Fruit fly (Drosophila melanogaster) whole organism, adult: Measurements from ENCODE around the gene CG34117.

Experiments used
- CG11617 ChIP-seq: fragments of 200-800 bp; sonication (Bioruptor generic); optimal IDR thresholded peaks from 2 replicates; lab custom pipeline; 2017; ENCODE audit warnings: mild to moderate bottlenecking, missing biosample characterization, missing genetic modification reagents, missing genetic modification characterization
- CG12768 ChIP-seq: fragments of 200-800 bp; sonication (Bioruptor generic); optimal IDR thresholded peaks from 2 replicates; lab custom pipeline; 2017; ENCODE audit warnings: missing biosample characterization, missing genetic modification characterization, mild to moderate bottlenecking, moderate library complexity, missing genetic modification reagents
- CG14711 ChIP-seq: fragments of 200-800 bp; sonication (Bioruptor generic); optimal IDR thresholded peaks from 2 replicates; lab custom pipeline; 2018; ENCODE audit warnings: missing biosample characterization, mild to moderate bottlenecking, missing genetic modification characterization, moderate library complexity
- CG1620 ChIP-seq: fragments of 200-800 bp; sonication (Bioruptor generic); optimal IDR thresholded peaks from 2 replicates; lab custom pipeline; 2016; ENCODE audit warnings: missing biosample characterization, missing genetic modification characterization
- CG33017 ChIP-seq: fragments of 200-800 bp; sonication (Bioruptor generic); optimal IDR thresholded peaks from 2 replicates; lab custom pipeline; 2018; ENCODE audit warnings: missing biosample characterization, mild to moderate bottlenecking, missing genetic modification characterization, moderate library complexity
- CG5204 ChIP-seq: fragments of 200-800 bp; sonication (Bioruptor generic); optimal IDR thresholded peaks from 2 replicates; lab custom pipeline; 2016; ENCODE audit warnings: missing biosample characterization, missing genetic modification characterization
- CG7045 ChIP-seq: fragments of 200-800 bp; sonication (Bioruptor generic); optimal IDR thresholded peaks from 2 replicates; lab custom pipeline; 2017; ENCODE audit warnings: missing biosample characterization, mild to moderate bottlenecking, missing genetic modification characterization
- CG7101 ChIP-seq: fragments of 200-800 bp; sonication (Bioruptor generic); optimal IDR thresholded peaks from 2 replicates; lab custom pipeline; 2018; ENCODE audit warnings: missing biosample characterization, mild to moderate bottlenecking, missing genetic modification characterization, moderate library complexity
- Clk ChIP-seq: fragments of 200-800 bp; sonication (Bioruptor generic); optimal IDR thresholded peaks from 2 replicates; lab custom pipeline; 2017; ENCODE audit warnings: missing biosample characterization, missing genetic modification characterization
- Crg-1 ChIP-seq: fragments of 200-800 bp; sonication (Bioruptor generic); optimal IDR thresholded peaks from 2 replicates; lab custom pipeline; 2016; ENCODE audit warnings: missing biosample characterization, missing genetic modification characterization
- Hr96 ChIP-seq: fragments of 200-800 bp; sonication (Bioruptor generic); optimal IDR thresholded peaks from 2 replicates; lab custom pipeline; 2016; ENCODE audit warnings: missing biosample characterization, missing genetic modification characterization
- Mnt ChIP-seq: fragments of 200-800 bp; sonication (Bioruptor generic); optimal IDR thresholded peaks from 2 replicates; lab custom pipeline; 2016; ENCODE audit warnings: missing biosample characterization, mild to moderate bottlenecking, missing genetic modification characterization
- bab1 ChIP-seq: fragments of 200-800 bp; sonication (Bioruptor generic); optimal IDR thresholded peaks from 3 replicates; lab custom pipeline; 2019; ENCODE audit warnings: missing biosample characterization, mild to moderate bottlenecking, missing genetic modification characterization, moderate library complexity
- cic ChIP-seq: fragments of 200-800 bp; sonication (Bioruptor generic); optimal IDR thresholded peaks from 2 replicates; lab custom pipeline; 2017; ENCODE audit warnings: missing biosample characterization, mild to moderate bottlenecking, missing genetic modification characterization, moderate library complexity
- cnc ChIP-seq, 2 experiments: fragments of >200 bp; optimal IDR thresholded peaks; 2 replicates each; lab custom pipeline; 2017
- kay ChIP-seq: fragments of 200-800 bp; sonication (Bioruptor generic); peaks from one replicate; lab custom pipeline; 2016; ENCODE audit warnings: missing biosample characterization, missing genetic modification characterization, borderline replicate concordance
- ovo ChIP-seq: fragments of 200-800 bp; sonication (Bioruptor generic); optimal IDR thresholded peaks from 2 replicates; lab custom pipeline; 2016; ENCODE audit warnings: missing biosample characterization, missing genetic modification characterization
- pad ChIP-seq: fragments of 200-800 bp; sonication (Bioruptor generic); optimal IDR thresholded peaks from 3 replicates; lab custom pipeline; 2017; ENCODE audit warnings: missing biosample characterization, missing genetic modification characterization, mild to moderate bottlenecking, moderate library complexity, missing genetic modification reagents
- tj ChIP-seq: fragments of 200-800 bp; sonication (Bioruptor generic); optimal IDR thresholded peaks from 3 replicates; lab custom pipeline; 2017; ENCODE audit warnings: missing biosample characterization, mild to moderate bottlenecking, missing genetic modification characterization, moderate library complexity
- toe ChIP-seq: fragments of 200-800 bp; sonication (Bioruptor generic); optimal IDR thresholded peaks from 2 replicates; lab custom pipeline; 2016; ENCODE audit warnings: missing biosample characterization, missing genetic modification characterization

Gene CG34117

dm6 chr3R:9399951-9400392 lies at the start of gene CG34117:
TSS of gene CG34117 (minus strand) at chr3R:9400053.
- TF ChIP-seq CG12768 (GFP tag; lab: Kevin White, UChicago) (peak; percentile 72), Hr96 (GFP tag; lab: Kevin White, UChicago) (peak; percentile 34), Crg-1 (peak; percentile 70), CG33017 (tag; lab: Kevin White, UChicago) (peak; percentile 76), toe (GFP tag; lab: Kevin White, UChicago) (peak; percentile 62), CG5204 (peak; percentile 52), CG7045 (peak; percentile 65), CG14711 (tag; lab: Kevin White, UChicago) (peak; percentile 84), CG1620 (GFP tag; lab: Kevin White, UChicago) (peak; percentile 69), cic (GFP tag; lab: Kevin White, UChicago) (no peak), pad (peak; percentile 56), ovo (GFP tag; lab: Kevin White, UChicago) (no peak), CG7101 (peak; percentile 89), Clk (GFP tag; lab: Kevin White, UChicago) (peak; percentile 5), tj (GFP tag; lab: Kevin White, UChicago) (peak; percentile 52), cnc (optimal IDR thresholded peaks at IDR 0.05; lab: Kevin White, UChicago) (no peak), kay (no peak), bab1 (GFP tag; lab: Kevin White, UChicago) (peak; percentile 93), CG11617 (GFP tag; lab: Kevin White, UChicago) (peak; percentile 82), Mnt (GFP tag; lab: Kevin White, UChicago) (peak; percentile 62)

- TF ChIP-seq CG7101 (no peak), CG1620 (GFP tag; lab: Kevin White, UChicago) (no peak), Clk (GFP tag; lab: Kevin White, UChicago) (no peak)
Measured at dm6 chr3R:9448320-9448719, 48.5 kb upstream of the CG34117 start.

DNA sequence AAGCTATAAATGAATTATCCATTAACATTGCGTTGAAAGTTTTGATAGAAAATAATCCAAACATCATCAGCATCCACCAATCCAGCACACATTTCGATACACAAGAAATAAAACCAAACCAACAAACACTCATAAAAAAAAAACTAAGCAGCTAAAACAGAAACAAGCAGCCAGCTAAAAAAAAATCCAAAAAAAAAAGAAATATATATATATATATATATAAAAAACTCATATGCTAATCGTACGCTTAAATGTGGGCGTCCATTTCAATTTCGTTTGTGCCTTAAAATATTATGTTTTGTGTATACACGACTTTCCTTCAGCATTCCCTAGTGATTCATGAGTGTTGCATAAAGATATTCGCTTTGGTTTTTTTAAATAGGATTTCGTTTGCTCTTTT lies 42.1 kb upstream of the CG34117 start:
- no peak for TF ChIP-seq CG7101
- no peak for TF ChIP-seq CG5204
- no peak for TF ChIP-seq Crg-1
- TF ChIP-seq pad, result no peak
- TF ChIP-seq Hr96 (GFP tag; lab: Kevin White, UChicago), result no peak
- TF ChIP-seq cic (GFP tag; lab: Kevin White, UChicago), result no peak
- no peak for TF ChIP-seq toe (GFP tag; lab: Kevin White, UChicago)
- TF ChIP-seq ovo (GFP tag; lab: Kevin White, UChicago), result no peak
- TF ChIP-seq tj (GFP tag; lab: Kevin White, UChicago), result no peak
- no peak for TF ChIP-seq CG14711 (tag; lab: Kevin White, UChicago)
- no peak for TF ChIP-seq cnc (optimal IDR thresholded peaks at IDR 0.05; lab: Kevin White, UChicago)
- no peak for TF ChIP-seq kay

DNA sequence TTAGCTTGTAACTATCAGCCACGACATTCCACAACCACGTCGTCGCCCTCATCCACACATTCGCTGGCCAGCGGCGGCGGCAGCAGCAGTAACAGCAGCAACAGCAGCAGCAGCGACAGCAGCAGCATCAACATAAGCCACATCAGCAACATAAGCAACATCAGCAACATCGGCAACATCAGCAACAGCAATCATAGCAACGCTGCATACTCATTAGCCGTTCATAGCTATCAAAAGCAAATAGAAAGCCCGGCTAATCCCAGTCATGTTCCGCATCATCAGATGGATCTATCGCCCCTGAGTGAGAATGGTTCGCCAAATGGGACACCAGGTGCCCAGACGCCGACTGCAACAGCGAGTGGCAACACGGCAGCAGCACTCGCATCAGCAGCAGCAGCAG lies 41.3 kb upstream of the CG34117 start:
- TF ChIP-seq CG14711 (tag; lab: Kevin White, UChicago) (no peak), cic (GFP tag; lab: Kevin White, UChicago) (no peak), cnc (optimal IDR thresholded peaks at IDR 0.05; lab: Kevin White, UChicago) (no peak), CG7101 (no peak), toe (GFP tag; lab: Kevin White, UChicago) (no peak), bab1 (GFP tag; lab: Kevin White, UChicago) (no peak), CG1620 (GFP tag; lab: Kevin White, UChicago) (no peak), Crg-1 (no peak), Clk (GFP tag; lab: Kevin White, UChicago) (no peak), CG7045 (no peak), CG5204 (no peak), Mnt (GFP tag; lab: Kevin White, UChicago) (no peak), ovo (GFP tag; lab: Kevin White, UChicago) (no peak), kay (no peak), tj (GFP tag; lab: Kevin White, UChicago) (no peak), CG11617 (GFP tag; lab: Kevin White, UChicago) (no peak), Hr96 (GFP tag; lab: Kevin White, UChicago) (no peak)

dm6 chr3R:9437618-9438017 lies 37.8 kb upstream of the CG34117 start:
- TF ChIP-seq cic (GFP tag; lab: Kevin White, UChicago), result no peak
- TF ChIP-seq CG33017 (tag; lab: Kevin White, UChicago), result no peak
- no peak for TF ChIP-seq CG11617 (GFP tag; lab: Kevin White, UChicago)
- TF ChIP-seq cnc (optimal IDR thresholded peaks at IDR 0.05; lab: Kevin White, UChicago), result no peak
- no peak for TF ChIP-seq Crg-1
- no peak for TF ChIP-seq CG5204

- TF ChIP-seq CG7101 (no peak), bab1 (GFP tag; lab: Kevin White, UChicago) (peak; percentile 9), CG12768 (GFP tag; lab: Kevin White, UChicago) (peak; percentile 26), cnc (optimal IDR thresholded peaks at IDR 0.05; lab: Kevin White, UChicago) (no peak), tj (GFP tag; lab: Kevin White, UChicago) (no peak), Mnt (GFP tag; lab: Kevin White, UChicago) (peak; percentile 17)
Measured at dm6 chr3R:9436358-9436972, 36.6 kb upstream of the CG34117 start.

- TF ChIP-seq pad (no peak), Mnt (GFP tag; lab: Kevin White, UChicago) (no peak), kay (no peak), Clk (GFP tag; lab: Kevin White, UChicago) (no peak), CG33017 (tag; lab: Kevin White, UChicago) (no peak), CG5204 (no peak), CG14711 (tag; lab: Kevin White, UChicago) (no peak), Crg-1 (no peak), cnc (optimal IDR thresholded peaks at IDR 0.05; lab: Kevin White, UChicago) (no peak), cic (GFP tag; lab: Kevin White, UChicago) (no peak), toe (GFP tag; lab: Kevin White, UChicago) (no peak)
Measured at dm6 chr3R:9435898-9436297, 36.0 kb upstream of the CG34117 start.
